Worm (Caenorhabditis elegans): ENCODE results near the gene C25F9.10.

The C25F9.10 gene

DNA sequence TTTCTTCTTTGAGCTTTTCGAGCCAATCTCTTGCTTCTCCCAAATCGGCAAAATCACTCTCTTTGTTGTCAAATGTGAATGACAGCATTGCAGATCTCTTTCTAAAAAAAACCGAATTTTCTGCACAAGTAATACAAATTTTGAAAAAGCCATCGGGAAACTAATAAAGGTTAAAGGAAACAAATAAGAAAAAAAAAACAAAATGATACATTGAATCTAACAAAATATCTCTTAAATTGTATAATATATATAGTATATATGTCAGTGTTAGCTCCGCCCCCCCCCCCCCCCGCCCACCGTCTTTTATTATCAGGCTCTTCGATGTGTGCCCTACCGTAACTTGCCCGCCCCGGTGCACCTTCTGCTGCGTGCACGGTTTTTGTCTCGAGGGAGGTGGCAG, 27.4 kb downstream of the C25F9.10 start, which contains the start of gene C25F9.11:
TSS of gene C25F9.11 (minus strand) at position 101 of the 400 bp plus-strand sequence.
- no peak for TF ChIP-seq dve-1 (tag; optimal IDR thresholded peaks at IDR 0.05)
- no peak for TF ChIP-seq unc-55 (GFP tag; optimal IDR thresholded peaks at IDR 0.05)
- no peak for TF ChIP-seq ceh-19 (GFP tag; optimal IDR thresholded peaks at IDR 0.05)
- TF ChIP-seq nhr-11 (tag; optimal IDR thresholded peaks at IDR 0.05): no peak

DNA sequence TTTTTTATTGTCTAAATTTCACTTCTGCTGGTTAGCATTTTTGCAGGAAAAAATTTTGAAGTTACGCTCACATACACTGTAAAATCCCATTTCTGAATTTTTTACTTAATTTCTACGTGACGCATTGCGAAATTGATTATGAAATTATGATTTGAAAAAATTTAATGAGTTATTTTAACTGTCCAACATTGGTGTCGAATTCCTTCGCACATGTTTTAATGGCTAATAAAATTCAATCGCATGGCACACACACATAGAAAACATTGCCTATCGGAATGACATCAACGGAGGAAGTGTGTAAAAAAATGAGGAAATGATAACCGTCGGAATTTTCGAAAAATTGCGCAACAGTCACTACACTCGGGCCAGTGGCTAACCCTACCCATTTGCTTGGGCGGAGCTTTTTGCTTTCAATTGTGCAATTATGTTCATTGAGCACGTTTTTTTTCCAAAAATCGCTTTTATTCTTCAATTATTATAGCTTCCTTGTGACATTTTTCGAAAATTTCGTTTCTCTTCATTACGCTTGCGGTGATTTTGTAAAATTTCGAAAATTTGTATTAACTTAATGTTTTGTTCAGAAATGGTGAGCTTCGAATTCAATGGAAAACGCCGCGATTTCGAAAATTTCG, 28.4 kb downstream of the C25F9.10 start, which contains the start of gene C25F9.16:
TSS of gene C25F9.16 (plus strand) at position 582 of the 632 bp plus-strand sequence.
- TF ChIP-seq Y22D7AL.16 (tag; optimal IDR thresholded peaks at IDR 0.05): no peak
- TF ChIP-seq fkh-10 (GFP tag; optimal IDR thresholded peaks at IDR 0.05): no peak
- TF ChIP-seq gmeb-2 (tag; optimal IDR thresholded peaks at IDR 0.05): no peak
- no peak for TF ChIP-seq npax-4 (tag; optimal IDR thresholded peaks at IDR 0.05)
- no peak for TF ChIP-seq fax-1 (tag; optimal IDR thresholded peaks at IDR 0.05)
- TF ChIP-seq hlh-30 (tag; optimal IDR thresholded peaks at IDR 0.05; ENCODE audit: insufficient read depth): no peak
- TF ChIP-seq elt-2 (tag; optimal IDR thresholded peaks at IDR 0.05): no peak
- no peak for TF ChIP-seq pha-4 (tag; optimal IDR thresholded peaks at IDR 0.05)
- no peak for TF ChIP-seq ceh-24 (tag; optimal IDR thresholded peaks at IDR 0.05)
- TF ChIP-seq T23F11.4 (GFP tag; optimal IDR thresholded peaks at IDR 0.05): no peak
- TF ChIP-seq nhr-232 (tag; optimal IDR thresholded peaks at IDR 0.05): no peak
- no peak for TF ChIP-seq ceh-19 (GFP tag; optimal IDR thresholded peaks at IDR 0.05)
- TF ChIP-seq syd-9 (tag; optimal IDR thresholded peaks at IDR 0.05): no peak
- no peak for TF ChIP-seq lin-11 (tag; optimal IDR thresholded peaks at IDR 0.05)
- TF ChIP-seq zip-5 (tag; optimal IDR thresholded peaks at IDR 0.05): no peak
- no peak for TF ChIP-seq hlh-15 (tag; optimal IDR thresholded peaks at IDR 0.05)

DNA sequence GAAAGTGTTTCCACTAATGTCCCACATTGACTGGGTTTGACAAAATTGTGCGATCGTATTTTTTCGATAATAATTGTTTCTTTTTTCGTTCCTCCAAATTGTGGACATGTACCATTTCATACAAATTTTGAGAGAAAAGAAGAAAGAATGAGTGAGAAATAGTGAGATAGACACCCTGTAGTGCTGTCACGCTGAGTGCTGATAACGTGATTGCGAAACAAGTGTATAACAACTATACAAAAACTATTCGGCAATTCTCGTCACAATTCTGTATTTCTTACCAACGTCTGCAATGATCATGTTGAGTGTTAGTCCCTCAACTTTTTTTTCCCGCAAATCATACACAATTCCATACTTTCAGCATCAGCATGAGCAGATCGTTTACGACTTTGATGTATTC, 30.8 kb downstream of the C25F9.10 start, which contains the start of gene C25F9.14:
TSS of gene C25F9.14 (plus strand) at position 178 of the 400 bp plus-strand sequence.
- no peak for TF ChIP-seq ceh-22 (tag; optimal IDR thresholded peaks at IDR 0.05)
- TF ChIP-seq che-1 (tag; optimal IDR thresholded peaks at IDR 0.05): no peak
- TF ChIP-seq fkh-10 (GFP tag; optimal IDR thresholded peaks at IDR 0.05): no peak
- no peak for TF ChIP-seq eyg-1 (tag; optimal IDR thresholded peaks at IDR 0.05)
- TF ChIP-seq hlh-30 (tag; optimal IDR thresholded peaks at IDR 0.05; ENCODE audit: insufficient read depth): no peak
- TF ChIP-seq Y22D7AL.16 (tag; optimal IDR thresholded peaks at IDR 0.05): no peak
- no peak for TF ChIP-seq fkh-6 (tag; optimal IDR thresholded peaks at IDR 0.05)
- no peak for TF ChIP-seq mec-3 (tag; optimal IDR thresholded peaks at IDR 0.05; ENCODE audit: borderline replicate concordance)
- TF ChIP-seq pag-3 (tag; optimal IDR thresholded peaks at IDR 0.05; ENCODE audit: borderline replicate concordance): no peak
- TF ChIP-seq C08G9.2 (tag; optimal IDR thresholded peaks at IDR 0.05): no peak
- no peak for TF ChIP-seq nhr-11 (tag; optimal IDR thresholded peaks at IDR 0.05)
- TF ChIP-seq ets-4 (tag; optimal IDR thresholded peaks at IDR 0.05): no peak
- no peak for TF ChIP-seq lim-6 (tag; optimal IDR thresholded peaks at IDR 0.05)
- no peak for TF ChIP-seq K02D7.2 (tag; optimal IDR thresholded peaks at IDR 0.05)
- no peak for TF ChIP-seq K09A11.1 (tag; optimal IDR thresholded peaks at IDR 0.05; ENCODE audit: insufficient read depth)
- no peak for TF ChIP-seq ttx-3 (tag; optimal IDR thresholded peaks at IDR 0.05)
- no peak for TF ChIP-seq pha-2 (tag; optimal IDR thresholded peaks at IDR 0.05)

DNA sequence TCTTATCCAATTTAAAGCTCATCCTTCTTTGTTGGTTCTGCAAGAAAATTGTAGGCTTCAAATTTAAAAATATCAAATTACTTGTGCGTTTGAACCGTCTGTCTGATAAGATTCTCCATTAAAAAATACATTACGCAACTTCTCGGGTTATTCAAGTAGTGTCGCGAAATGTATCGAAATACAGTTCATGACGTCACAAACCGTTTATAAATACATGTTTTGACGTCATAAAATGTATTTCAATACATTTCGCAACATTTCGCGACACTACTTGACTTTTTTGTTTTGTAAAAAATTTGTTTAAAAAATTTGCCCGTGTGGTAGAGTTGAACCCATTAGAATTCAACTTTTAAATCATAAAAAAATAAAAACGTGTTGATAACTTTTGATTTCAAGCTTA, 38.1 kb downstream of the C25F9.10 start:
- no peak for TF ChIP-seq zip-5 (tag; optimal IDR thresholded peaks at IDR 0.05)
- no peak for TF ChIP-seq ahr-1 (tag; optimal IDR thresholded peaks at IDR 0.05)
- TF ChIP-seq syd-9 (tag; optimal IDR thresholded peaks at IDR 0.05): no peak
- TF ChIP-seq unc-55 (GFP tag; optimal IDR thresholded peaks at IDR 0.05): no peak
- no peak for TF ChIP-seq sdc-2 (tag; optimal IDR thresholded peaks at IDR 0.05)
- no peak for TF ChIP-seq ama-1 (optimal IDR thresholded peaks at IDR 0.05)
- no peak for TF ChIP-seq C38D4.7 (GFP tag; optimal IDR thresholded peaks at IDR 0.05)
- TF ChIP-seq che-1 (tag; optimal IDR thresholded peaks at IDR 0.05): no peak
- no peak for TF ChIP-seq pha-4 (tag; optimal IDR thresholded peaks at IDR 0.05)
- no peak for TF ChIP-seq elt-4 (tag; optimal IDR thresholded peaks at IDR 0.05)
- no peak for TF ChIP-seq ref-2 (tag; optimal IDR thresholded peaks at IDR 0.05)
- TF ChIP-seq nhr-11 (tag; optimal IDR thresholded peaks at IDR 0.05): no peak
- TF ChIP-seq ceh-48 (tag; optimal IDR thresholded peaks at IDR 0.05): no peak
- no peak for TF ChIP-seq ceh-24 (tag; optimal IDR thresholded peaks at IDR 0.05)
- TF ChIP-seq pax-1 (tag; optimal IDR thresholded peaks at IDR 0.05): no peak
